Fruit fly (Drosophila melanogaster) whole organism, embryonic: ENCODE results near the gene stac.
A peak's percentile ranks its signal among the peaks of the same experiment; 100 is the strongest.

Experiments
- ATbp ChIP-seq: fragments of 200-800 bp; sonication (Bioruptor generic); optimal IDR thresholded peaks from 2 replicates; lab custom pipeline; 2017; ENCODE audit warnings: missing biosample characterization, mild to moderate bottlenecking, missing genetic modification characterization, missing genetic modification reagents
- CG10979 ChIP-seq: fragments of 200-800 bp; sonication (Bioruptor generic); optimal IDR thresholded peaks from 2 replicates; lab custom pipeline; 2018; ENCODE audit warnings: missing biosample characterization, mild to moderate bottlenecking, missing genetic modification characterization, moderate library complexity
- CG11085 ChIP-seq: fragments of 200-800 bp; sonication (Bioruptor generic); IDR thresholded peaks from 2 replicates; pipeline ENCODE4 v1.3.6; 2022; ENCODE audit warnings: missing biosample characterization, missing genetic modification characterization
- CG11504 ChIP-seq: fragments of 200-800 bp; sonication (Bioruptor generic); optimal IDR thresholded peaks from 3 replicates; lab custom pipeline; 2019; ENCODE audit warnings: missing biosample characterization, mild to moderate bottlenecking, missing genetic modification characterization, moderate library complexity
- CG11695 ChIP-seq: fragments of 200-800 bp; sonication (Bioruptor generic); IDR thresholded peaks from 3 replicates; pipeline ENCODE4 v1.3.6; 2022; ENCODE audit warnings: missing biosample characterization, missing genetic modification characterization
- CG15073 ChIP-seq: fragments of 200-800 bp; sonication (Bioruptor generic); optimal IDR thresholded peaks from 2 replicates; lab custom pipeline; 2016; ENCODE audit warnings: missing biosample characterization, missing genetic modification characterization
- CG17802 ChIP-seq: fragments of 200-800 bp; sonication (Bioruptor generic); optimal IDR thresholded peaks from 2 replicates; lab custom pipeline; 2018; ENCODE audit warnings: missing biosample characterization, mild to moderate bottlenecking, missing genetic modification characterization, moderate library complexity
- CG1792 ChIP-seq: fragments of 200-800 bp; sonication (Bioruptor generic); optimal IDR thresholded peaks from 2 replicates; lab custom pipeline; 2016; ENCODE audit warnings: missing biosample characterization, missing genetic modification characterization
- CG31388 ChIP-seq: fragments of 200-800 bp; sonication (Bioruptor generic); optimal IDR thresholded peaks from 2 replicates; lab custom pipeline; 2016; ENCODE audit warnings: missing biosample characterization, missing genetic modification characterization
- CG32532 ChIP-seq: fragments of 200-800 bp; sonication (Bioruptor generic); IDR thresholded peaks from 2 replicates; pipeline ENCODE4 v1.3.6; 2022; ENCODE audit warnings: missing biosample characterization, missing genetic modification characterization
- CG34224 ChIP-seq: fragments of 200-800 bp; sonication (Bioruptor generic); IDR thresholded peaks from 3 replicates; pipeline ENCODE4 v1.3.6; 2022; ENCODE audit warnings: missing biosample characterization, missing genetic modification characterization; ENCODE audit not compliant: partially characterized antibody
- CG3995 ChIP-seq: fragments of 200-800 bp; sonication (Bioruptor generic); optimal IDR thresholded peaks from 3 replicates; lab custom pipeline; 2016; ENCODE audit warnings: missing biosample characterization, missing genetic modification characterization
- CG4707 ChIP-seq: fragments of 200-800 bp; sonication (Bioruptor generic); optimal IDR thresholded peaks from 2 replicates; lab custom pipeline; 2018; ENCODE audit warnings: missing biosample characterization, mild to moderate bottlenecking, missing genetic modification characterization, moderate library complexity
- CG6272 ChIP-seq: fragments of 200-800 bp; sonication (Bioruptor generic); IDR thresholded peaks from 2 replicates; pipeline ENCODE4 v1.3.6; 2022; ENCODE audit warnings: missing biosample characterization, missing genetic modification characterization
- CG7745 ChIP-seq: fragments of 200-800 bp; sonication (Bioruptor generic); optimal IDR thresholded peaks from 2 replicates; lab custom pipeline; 2018; ENCODE audit warnings: missing biosample characterization, mild to moderate bottlenecking, missing genetic modification characterization, moderate library complexity
- CG8388 ChIP-seq: fragments of 200-800 bp; sonication (Bioruptor generic); optimal IDR thresholded peaks from 2 replicates; lab custom pipeline; 2019; ENCODE audit warnings: missing biosample characterization, mild to moderate bottlenecking, missing genetic modification characterization, moderate library complexity
- CG9817 ChIP-seq: fragments of 200-800 bp; sonication (Bioruptor generic); optimal IDR thresholded peaks from 2 replicates; lab custom pipeline; 2018; ENCODE audit warnings: missing biosample characterization, mild to moderate bottlenecking, missing genetic modification characterization, moderate library complexity
- CHES-1-like ChIP-seq: fragments of 200-800 bp; sonication (Bioruptor generic); optimal IDR thresholded peaks from 2 replicates; lab custom pipeline; 2016; ENCODE audit warnings: missing biosample characterization, missing genetic modification characterization
- CoRest ChIP-seq: fragments of 200-800 bp; sonication (Bioruptor generic); optimal IDR thresholded peaks from 3 replicates; lab custom pipeline; 2018; ENCODE audit warnings: missing biosample characterization, mild to moderate bottlenecking, missing genetic modification characterization, moderate library complexity
- CrebB ChIP-seq: fragments of 200-800 bp; sonication (Bioruptor generic); optimal IDR thresholded peaks from 3 replicates; lab custom pipeline; 2018; ENCODE audit warnings: missing biosample characterization, mild to moderate bottlenecking, missing genetic modification characterization
- Deaf1 ChIP-seq: fragments of 200-800 bp; optimal IDR thresholded peaks from 3 replicates; lab custom pipeline; 2019; ENCODE audit warnings: missing biosample characterization, mild to moderate bottlenecking, missing genetic modification characterization, moderate library complexity
- Elba2 ChIP-seq: fragments of 200-800 bp; sonication (Bioruptor generic); optimal IDR thresholded peaks from 3 replicates; lab custom pipeline; 2016; ENCODE audit warnings: missing biosample characterization, missing genetic modification characterization
- HLH3B ChIP-seq: fragments of 200-800 bp; sonication (Bioruptor generic); IDR thresholded peaks from 2 replicates; pipeline ENCODE4 v1.3.6; 2022; ENCODE audit warnings: missing biosample characterization, missing genetic modification characterization
- Hand ChIP-seq: fragments of 200-800 bp; sonication (Bioruptor generic); optimal IDR thresholded peaks from 2 replicates; lab custom pipeline; 2017; ENCODE audit warnings: mild to moderate bottlenecking, missing biosample characterization, missing genetic modification reagents, missing genetic modification characterization
- Hr78 ChIP-seq, 2 experiments: fragments of 200-800 bp in 1 of 2; fragments of >200 bp in 1 of 2; sonication (Bioruptor generic) in 1 of 2; optimal IDR thresholded peaks; 2 replicates each; lab custom pipeline; 2017 to 2019; ENCODE audit warnings: missing biosample characterization in 2 of 2, missing genetic modification characterization in 2 of 2, mild to moderate bottlenecking in 1 of 2, moderate library complexity in 1 of 2
- Lim3 ChIP-seq: fragments of 200-800 bp; sonication (Bioruptor generic); IDR thresholded peaks from 2 replicates; pipeline ENCODE4 v1.3.6; 2022; ENCODE audit warnings: missing biosample characterization, missing genetic modification characterization
- Oli ChIP-seq: fragments of 200-800 bp; sonication (Bioruptor generic); optimal IDR thresholded peaks from 2 replicates; lab custom pipeline; 2018; ENCODE audit warnings: missing biosample characterization, mild to moderate bottlenecking, missing genetic modification characterization, moderate library complexity
- Usf ChIP-seq: fragments of 200-800 bp; sonication (Bioruptor generic); optimal IDR thresholded peaks from 2 replicates; lab custom pipeline; 2017; ENCODE audit warnings: missing genotype, missing biosample characterization, missing genetic modification characterization
- ab ChIP-seq: fragments of 200-800 bp; sonication (Bioruptor generic); optimal IDR thresholded peaks from 2 replicates; lab custom pipeline; 2016; ENCODE audit warnings: missing biosample characterization, missing genetic modification characterization
- ase ChIP-seq: fragments of 200-800 bp; sonication (Bioruptor generic); IDR thresholded peaks from 3 replicates; pipeline ENCODE4 v1.3.6; 2022; ENCODE audit warnings: missing biosample characterization, missing genetic modification characterization
- croc ChIP-seq: fragments of 200-800 bp; sonication (Bioruptor generic); conservative IDR thresholded peaks from 3 replicates; pipeline ENCODE4 v1.3.6; 2022; ENCODE audit warnings: missing biosample characterization, missing genetic modification characterization
- crol ChIP-seq: fragments of 200-800 bp; sonication (Bioruptor generic); IDR thresholded peaks from 2 replicates; pipeline ENCODE4 v1.3.6; 2022; ENCODE audit warnings: missing biosample characterization, missing genetic modification characterization
- gt ChIP-seq: fragments of 200-800 bp; sonication (Bioruptor generic); IDR thresholded peaks from 2 replicates; pipeline ENCODE4 v1.3.6; 2022; ENCODE audit warnings: missing biosample characterization, missing genetic modification characterization
- hth ChIP-seq: fragments of >200 bp; optimal IDR thresholded peaks from 2 replicates; lab custom pipeline; 2017; ENCODE audit warnings: inconsistent platforms
- inv ChIP-seq: fragments of 200-800 bp; sonication (Bioruptor generic); IDR thresholded peaks from 2 replicates; pipeline ENCODE4 v1.3.6; 2022; ENCODE audit warnings: missing biosample characterization, missing genetic modification characterization; ENCODE audit not compliant: partially characterized antibody
- jigr1 ChIP-seq: fragments of 200-800 bp; sonication (Bioruptor generic); IDR thresholded peaks from 3 replicates; pipeline ENCODE4 v1.3.6; 2022; ENCODE audit warnings: missing biosample characterization, missing genetic modification characterization
- ken ChIP-seq: fragments of 200-800 bp; sonication (Bioruptor generic); IDR thresholded peaks from 3 replicates; pipeline ENCODE4 v1.3.6; 2022; ENCODE audit warnings: missing biosample characterization, missing genetic modification characterization
- luna ChIP-seq: fragments of 200-800 bp; sonication (Bioruptor generic); optimal IDR thresholded peaks from 2 replicates; lab custom pipeline; 2016; ENCODE audit warnings: missing biosample characterization, missing genetic modification characterization
- mirr ChIP-seq: fragments of 200-800 bp; sonication (Bioruptor generic); optimal IDR thresholded peaks from 3 replicates; lab custom pipeline; 2018; ENCODE audit warnings: missing biosample characterization, mild to moderate bottlenecking, missing genetic modification characterization
- nerfin-2 ChIP-seq: fragments of 200-800 bp; sonication (Bioruptor generic); IDR thresholded peaks from 2 replicates; pipeline ENCODE4 v1.3.6; 2022; ENCODE audit warnings: missing biosample characterization, missing genetic modification characterization; ENCODE audit not compliant: partially characterized antibody
- pfk ChIP-seq: fragments of 200-800 bp; sonication (Bioruptor generic); optimal IDR thresholded peaks from 2 replicates; lab custom pipeline; 2018; ENCODE audit warnings: missing biosample characterization, mild to moderate bottlenecking, missing genetic modification characterization, moderate library complexity
- phol ChIP-seq: fragments of 200-800 bp; sonication (Bioruptor generic); optimal IDR thresholded peaks from 3 replicates; lab custom pipeline; 2018; ENCODE audit warnings: missing biosample characterization, mild to moderate bottlenecking, missing genetic modification characterization, moderate library complexity
- pnt ChIP-seq: fragments of 200-800 bp; sonication (Bioruptor generic); optimal IDR thresholded peaks from 3 replicates; lab custom pipeline; 2016; ENCODE audit warnings: missing biosample characterization, missing genetic modification characterization
- seq ChIP-seq: fragments of 200-800 bp; sonication (Bioruptor generic); IDR thresholded peaks from 2 replicates; pipeline ENCODE4 v1.3.6; 2022; ENCODE audit warnings: missing biosample characterization, missing genetic modification characterization
- sima ChIP-seq: fragments of 200-800 bp; sonication (Bioruptor generic); optimal IDR thresholded peaks from 2 replicates; lab custom pipeline; 2016; ENCODE audit warnings: missing biosample characterization, missing genetic modification characterization
- sqz ChIP-seq: fragments of 200-800 bp; sonication (Bioruptor generic); optimal IDR thresholded peaks from 3 replicates; lab custom pipeline; 2018; ENCODE audit warnings: missing biosample characterization, mild to moderate bottlenecking, missing genetic modification characterization
- stwl ChIP-seq: fragments of 200-800 bp; sonication (Bioruptor generic); optimal IDR thresholded peaks from 3 replicates; lab custom pipeline; 2018; ENCODE audit warnings: missing biosample characterization, mild to moderate bottlenecking, missing genetic modification characterization, moderate library complexity
- sug ChIP-seq: fragments of 200-800 bp; optimal IDR thresholded peaks from 2 replicates; lab custom pipeline; 2019; ENCODE audit warnings: missing biosample characterization, mild to moderate bottlenecking, missing genetic modification characterization, moderate library complexity
- tio ChIP-seq: fragments of 200-800 bp; sonication (Bioruptor generic); optimal IDR thresholded peaks from 2 replicates; lab custom pipeline; 2017; ENCODE audit warnings: missing biosample characterization, missing genetic modification characterization, inconsistent platforms
- tll ChIP-seq, 2 experiments: fragments of 200-800 bp in 1 of 2; fragments of >200 bp in 1 of 2; sonication (Bioruptor generic) in 1 of 2; optimal IDR thresholded peaks; 2 replicates each; lab custom pipeline; 2017 to 2019; ENCODE audit warnings: missing biosample characterization in 2 of 2, missing genetic modification characterization in 2 of 2, mild to moderate bottlenecking in 1 of 2, moderate library complexity in 1 of 2
- vfl ChIP-seq: fragments of 200-800 bp; sonication (Bioruptor generic); optimal IDR thresholded peaks from 2 replicates; lab custom pipeline; 2016; ENCODE audit warnings: missing biosample characterization, missing genetic modification characterization
- zfh2 ChIP-seq: fragments of 200-800 bp; sonication (Bioruptor generic); optimal IDR thresholded peaks from 2 replicates; lab custom pipeline; 2016; ENCODE audit warnings: missing biosample characterization, missing genetic modification characterization

Gene stac

DNA sequence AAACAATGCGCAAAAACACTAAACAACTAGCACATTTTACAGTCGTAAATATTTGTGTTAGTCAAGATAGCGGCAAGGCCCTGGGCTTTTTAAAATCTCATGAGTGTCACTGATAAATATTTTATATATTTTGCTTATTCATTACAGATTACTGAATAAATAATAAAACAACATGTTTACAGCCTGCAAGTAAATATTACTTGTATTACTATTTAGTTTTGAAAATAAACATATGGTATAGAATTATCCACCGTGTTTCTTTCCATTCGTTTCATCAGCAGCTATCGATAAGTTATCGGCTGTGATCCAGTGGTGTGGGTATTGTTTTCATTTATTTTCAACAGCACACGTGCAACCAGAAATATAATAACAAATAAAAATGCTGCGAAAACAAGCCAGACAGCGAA is 18.5 kb downstream of the stac start, which contains the start of the genes shams and CG11920 (continued):
- no peak for TF ChIP-seq CG1792 (GFP tag; lab: Kevin White, UChicago)
- no peak for TF ChIP-seq CG17802 (tag; lab: Kevin White, UChicago)
- peak; percentile 10 for TF ChIP-seq phol
- TF ChIP-seq CG15073 (GFP tag; lab: Kevin White, UChicago) = no peak
- peak; percentile 52 for TF ChIP-seq stwl (tag; lab: Kevin White, UChicago)
- TF ChIP-seq sqz (GFP tag; lab: Kevin White, UChicago) = no peak
- peak; percentile 73; the same call in 1 of the 3 replicates for TF ChIP-seq CG34224
- no peak for TF ChIP-seq CHES-1-like (GFP tag; lab: Kevin White, UChicago)
- TF ChIP-seq gt (GFP tag; lab: Robert Waterston, UW) = no peak
- TF ChIP-seq CG7745 = no peak
- no peak for TF ChIP-seq luna (GFP tag; lab: Kevin White, UChicago)
- no peak for TF ChIP-seq CG11504 (tag; lab: Kevin White, UChicago)
- no peak for TF ChIP-seq CG8388 (GFP tag; lab: Kevin White, UChicago)
- TF ChIP-seq CG6272 (GFP tag; lab: Robert Waterston, UW) = no peak
- no peak for TF ChIP-seq HLH3B (GFP tag; lab: Robert Waterston, UW)
- no peak for TF ChIP-seq CG11085 (GFP tag; lab: Robert Waterston, UW)
- no peak for TF ChIP-seq CG31388 (GFP tag; lab: Kevin White, UChicago)
- no peak for TF ChIP-seq Hr78 (GFP tag; optimal IDR thresholded peaks at IDR 0.05; lab: Kevin White, UChicago)
- no peak for TF ChIP-seq ase (GFP tag; lab: Robert Waterston, UW)
- no peak for TF ChIP-seq CG11695
- peak; percentile 34; the same call in 1 of the 2 replicates for TF ChIP-seq inv (GFP tag; lab: Robert Waterston, UW)
- TF ChIP-seq jigr1 (GFP tag; lab: Robert Waterston, UW) = no peak
- no peak for TF ChIP-seq ATbp (GFP tag; lab: Kevin White, UChicago)
- no peak for TF ChIP-seq CG32532 (GFP tag; lab: Robert Waterston, UW)
- peak; percentile 57 for TF ChIP-seq CG3995 (GFP tag; lab: Kevin White, UChicago)
- TF ChIP-seq Usf (GFP tag; lab: Kevin White, UChicago) = no peak
- TF ChIP-seq zfh2 (GFP tag; lab: Kevin White, UChicago) = no peak
- no peak for TF ChIP-seq ab (GFP tag; lab: Kevin White, UChicago)
- TF ChIP-seq CG4707 (GFP tag; lab: Kevin White, UChicago) = no peak
- TF ChIP-seq CG10979 (tag; lab: Kevin White, UChicago) = peak; percentile 13
- TF ChIP-seq Oli = no peak
- TF ChIP-seq CoRest (tag; lab: Kevin White, UChicago) = no peak
- no peak for TF ChIP-seq sima (GFP tag; lab: Kevin White, UChicago)
- no peak for TF ChIP-seq mirr (GFP tag; lab: Kevin White, UChicago)
- TF ChIP-seq pnt (GFP tag; lab: Kevin White, UChicago) = no peak
- TF ChIP-seq seq = no peak
- no peak for TF ChIP-seq nerfin-2
- TF ChIP-seq tio (GFP tag; lab: Kevin White, UChicago) = no peak
- no peak for TF ChIP-seq crol
- TF ChIP-seq ken (GFP tag; lab: Robert Waterston, UW) = no peak
- TF ChIP-seq hth (lab: Kevin White, UChicago) = no peak
- TF ChIP-seq pfk (GFP tag; lab: Kevin White, UChicago) = peak; percentile 94
- TF ChIP-seq Elba2 (GFP tag; lab: Kevin White, UChicago) = no peak
- no peak for TF ChIP-seq tll (GFP tag; optimal IDR thresholded peaks at IDR 0.05; lab: Kevin White, UChicago)
- no peak for TF ChIP-seq sug
- TF ChIP-seq CrebB (tag; lab: Kevin White, UChicago) = no peak
- no peak for TF ChIP-seq vfl (GFP tag; lab: Kevin White, UChicago)
- TF ChIP-seq CG9817 (tag; lab: Kevin White, UChicago) = no peak
- TF ChIP-seq Hand (GFP tag; lab: Kevin White, UChicago) = no peak
- no peak for TF ChIP-seq Deaf1 (tag; lab: Kevin White, UChicago)
- no peak for TF ChIP-seq croc
- TF ChIP-seq Lim3 (GFP tag; lab: Robert Waterston, UW) = no peak
